Fruit fly (Drosophila melanogaster): ENCODE measurements around the gene CG45603.

Gene CG45603

dm6 chrX:12241032-12241431 lies 33.4 kb upstream of the CG45603 start (continued):
- peak; percentile 48 for TF ChIP-seq fd96Cb (tag; optimal IDR thresholded peaks at IDR 0.05)
- TF ChIP-seq CG34376 (GFP tag; optimal IDR thresholded peaks at IDR 0.05), result no peak
- no peak for TF ChIP-seq Dll (GFP tag; IDR thresholded peaks at IDR 0.05; ENCODE audit: partially characterized antibody)
- no peak for TF ChIP-seq CG10959 (GFP tag; IDR thresholded peaks at IDR 0.05)
- peak; percentile 61; the same call in 1 of the 2 replicates for TF ChIP-seq HLH3B (GFP tag; IDR thresholded peaks at IDR 0.05)
- peak; percentile 0 for TF ChIP-seq chn (GFP tag; optimal IDR thresholded peaks at IDR 0.05)
- TF ChIP-seq twi (tag; optimal IDR thresholded peaks at IDR 0.05), result no peak
- TF ChIP-seq CG10462 (GFP tag; optimal IDR thresholded peaks at IDR 0.05), result no peak
- TF ChIP-seq CG18619 (GFP tag; optimal IDR thresholded peaks at IDR 0.05), result no peak
- no peak for TF ChIP-seq zen2 (GFP tag; IDR thresholded peaks at IDR 0.05; ENCODE audit: partially characterized antibody)
- no peak for TF ChIP-seq CG6272 (GFP tag; IDR thresholded peaks at IDR 0.05)
- TF ChIP-seq sd (tag; optimal IDR thresholded peaks at IDR 0.05), result no peak
- TF ChIP-seq cato (GFP tag; optimal IDR thresholded peaks at IDR 0.05; ENCODE audit: borderline replicate concordance), result no peak
- no peak for TF ChIP-seq fd64A (GFP tag; optimal IDR thresholded peaks at IDR 0.05)
- no peak for TF ChIP-seq psq (GFP tag; optimal IDR thresholded peaks at IDR 0.05)
- peak; percentile 46 for TF ChIP-seq Ssrp (tag; optimal IDR thresholded peaks at IDR 0.05)
- 0 out of 3 replicates have a peak, but pooled peaks have one; percentile 21 for TF ChIP-seq CG17361 (GFP tag; IDR thresholded peaks at IDR 0.05)
- TF ChIP-seq zfh1 (GFP tag; IDR thresholded peaks at IDR 0.05), result peak; percentile 57; the same call in 1 of the 3 replicates
- TF ChIP-seq Rfx (GFP tag; IDR thresholded peaks at IDR 0.05), result peak; percentile 61; the same call in 1 of the 2 replicates
- no peak for TF ChIP-seq chm (GFP tag; IDR thresholded peaks at IDR 0.05)
- peak; percentile 47 for TF ChIP-seq Hmr (GFP tag; optimal IDR thresholded peaks at IDR 0.05)
- TF ChIP-seq Adf1 (GFP tag; IDR thresholded peaks at IDR 0.05), result no peak
- TF ChIP-seq ato (GFP tag; IDR thresholded peaks at IDR 0.05; ENCODE audit: partially characterized antibody), result no peak
- no peak for TF ChIP-seq so (GFP tag; IDR thresholded peaks at IDR 0.05)
- no peak for TF ChIP-seq luna (GFP tag; optimal IDR thresholded peaks at IDR 0.05)
- TF ChIP-seq Asciz (GFP tag; optimal IDR thresholded peaks at IDR 0.05), result no peak
- no peak for TF ChIP-seq CG9876 (GFP tag; optimal IDR thresholded peaks at IDR 0.05)
- TF ChIP-seq ranshi (GFP tag; IDR thresholded peaks at IDR 0.05), result no peak
- peak; percentile 54 for TF ChIP-seq CG2120 (GFP tag; optimal IDR thresholded peaks at IDR 0.05)
- no peak for TF ChIP-seq CG31224 (GFP tag; IDR thresholded peaks at IDR 0.05)
- TF ChIP-seq CG2712 (tag; optimal IDR thresholded peaks at IDR 0.05), result peak; percentile 51
- no peak for TF ChIP-seq bigmax (GFP tag; optimal IDR thresholded peaks at IDR 0.05)
- no peak for TF ChIP-seq CG12104 (GFP tag; optimal IDR thresholded peaks at IDR 0.05)
- peak; percentile 54 for TF ChIP-seq grau (tag; optimal IDR thresholded peaks at IDR 0.05)
- peak; percentile 16 for TF ChIP-seq CG17829 (tag; optimal IDR thresholded peaks at IDR 0.05)
- no peak for TF ChIP-seq CG5180 (GFP tag; optimal IDR thresholded peaks at IDR 0.05)
- TF ChIP-seq CG15073 (GFP tag; optimal IDR thresholded peaks at IDR 0.05), result no peak
- no peak for TF ChIP-seq Kr (GFP tag; optimal IDR thresholded peaks at IDR 0.05)
- TF ChIP-seq CG3163 (GFP tag; optimal IDR thresholded peaks at IDR 0.05), result no peak
- TF ChIP-seq pzg (GFP tag; optimal IDR thresholded peaks at IDR 0.05), result no peak
- TF ChIP-seq ham (GFP tag; IDR thresholded peaks at IDR 0.05), result no peak
- no peak for TF ChIP-seq CG1792 (GFP tag; optimal IDR thresholded peaks at IDR 0.05)
- no peak for TF ChIP-seq Ets97D (GFP tag; optimal IDR thresholded peaks at IDR 0.05)
- TF ChIP-seq slou (GFP tag; optimal IDR thresholded peaks at IDR 0.05), result no peak
- peak; percentile 50; the same call in 2 of the 3 replicates for TF ChIP-seq row (GFP tag; IDR thresholded peaks at IDR 0.05)
- TF ChIP-seq seq (GFP tag; IDR thresholded peaks at IDR 0.05), result 0 out of 2 replicates have a peak, but pooled peaks have one; percentile 20
- no peak for TF ChIP-seq org-1 (GFP tag; optimal IDR thresholded peaks at IDR 0.05)
- no peak for TF ChIP-seq Elba2 (GFP tag; optimal IDR thresholded peaks at IDR 0.05)
- no peak for TF ChIP-seq CG7928 (GFP tag; optimal IDR thresholded peaks at IDR 0.05)
- TF ChIP-seq nau (GFP tag; optimal IDR thresholded peaks at IDR 0.05), result no peak
- no peak for TF ChIP-seq eve (GFP tag; optimal IDR thresholded peaks at IDR 0.05)
- no peak for TF ChIP-seq CG4707 (GFP tag; optimal IDR thresholded peaks at IDR 0.05)
